Fruit fly (Drosophila melanogaster): ENCODE results near the gene CG32024.
A peak's percentile ranks its signal among the peaks of the same experiment; 100 is the strongest.

The CG32024 gene

DNA sequence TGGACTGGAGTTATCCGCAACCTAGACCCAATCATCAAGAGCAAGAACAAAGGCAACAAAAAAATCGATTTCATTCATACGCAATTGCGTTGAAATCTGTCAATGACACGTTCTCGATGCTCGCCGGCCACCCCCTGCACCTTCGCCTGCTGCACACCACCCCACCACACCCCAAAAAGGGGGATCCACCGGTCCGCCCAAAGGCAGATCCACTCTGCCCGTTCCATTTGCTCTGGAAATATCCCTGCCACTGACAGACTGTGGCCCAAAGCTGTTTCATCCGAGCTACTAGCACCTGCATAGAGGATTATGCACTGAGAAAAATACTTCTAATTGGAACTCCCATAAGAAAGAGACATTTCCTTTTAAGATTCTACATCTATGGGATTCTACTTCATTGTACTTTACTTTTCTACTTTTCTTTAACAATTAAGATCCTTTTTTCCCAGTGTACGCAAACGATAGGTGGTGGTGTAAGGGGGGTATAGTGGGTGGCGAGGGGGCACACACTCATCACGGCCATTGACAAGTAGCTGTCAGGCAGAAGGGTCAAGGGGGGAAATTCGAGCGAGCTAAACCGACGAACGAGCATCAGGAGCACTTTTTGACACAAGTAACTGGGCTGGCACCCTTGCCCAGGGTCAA is 16.5 kb downstream of the CG32024 start (continued):
- TF ChIP-seq salm (tag; optimal IDR thresholded peaks at IDR 0.05) (no peak), gem (tag; optimal IDR thresholded peaks at IDR 0.05) (peak; percentile 55), trem (tag; optimal IDR thresholded peaks at IDR 0.05) (peak; percentile 16), lola (GFP tag; optimal IDR thresholded peaks at IDR 0.05) (peak in 1 of 3 experiments; percentile 52), kay (GFP tag; optimal IDR thresholded peaks at IDR 0.05) (no peak), Scr (GFP tag; IDR thresholded peaks at IDR 0.05; ENCODE audit: partially characterized antibody) (no peak), jigr1 (GFP tag; IDR thresholded peaks at IDR 0.05) (no peak), CG2889 (GFP tag; IDR thresholded peaks at IDR 0.05) (0 out of 3 replicates have a peak, but pooled peaks have one; percentile 51), Adf1 (GFP tag; IDR thresholded peaks at IDR 0.05) (no peak), CG12744 (GFP tag; optimal IDR thresholded peaks at IDR 0.05) (no peak), oc (tag; optimal IDR thresholded peaks at IDR 0.05) (peak; percentile 15), CG7271 (tag; optimal IDR thresholded peaks at IDR 0.05) (no peak), CG7556 (GFP tag; optimal IDR thresholded peaks at IDR 0.05) (peak; percentile 45), CG9932 (GFP tag; IDR thresholded peaks at IDR 0.05) (0 out of 2 replicates have a peak, but pooled peaks have one; percentile 12), CG42726 (GFP tag; IDR thresholded peaks at IDR 0.05; ENCODE audit: partially characterized antibody) (no peak), Myb (GFP tag; optimal IDR thresholded peaks at IDR 0.05) (no peak), Blimp-1 (GFP tag; optimal IDR thresholded peaks at IDR 0.05) (peak; percentile 60), CG16863 (GFP tag; optimal IDR thresholded peaks at IDR 0.05) (no peak), inv (GFP tag; IDR thresholded peaks at IDR 0.05; ENCODE audit: partially characterized antibody) (no peak), CG14710 (tag; optimal IDR thresholded peaks at IDR 0.05) (peak; percentile 52), CG17568 (GFP tag; optimal IDR thresholded peaks at IDR 0.05) (no peak), zen2 (GFP tag; IDR thresholded peaks at IDR 0.05; ENCODE audit: partially characterized antibody) (no peak), crp (GFP tag; optimal IDR thresholded peaks at IDR 0.05) (no peak), CG6765 (GFP tag; optimal IDR thresholded peaks at IDR 0.05) (no peak), bab2 (GFP tag; optimal IDR thresholded peaks at IDR 0.05) (no peak), CG18476 (GFP tag; optimal IDR thresholded peaks at IDR 0.05) (peak; percentile 0), gcm2 (GFP tag; optimal IDR thresholded peaks at IDR 0.05) (no peak), Sox102F (GFP tag; optimal IDR thresholded peaks at IDR 0.05) (peak; percentile 56), Deaf1 (tag; optimal IDR thresholded peaks at IDR 0.05) (no peak), chinmo (GFP tag; IDR thresholded peaks at IDR 0.05; ENCODE audit: partially characterized antibody) (no peak), her (GFP tag; optimal IDR thresholded peaks at IDR 0.05) (no peak), Hr3 (GFP tag; optimal IDR thresholded peaks at IDR 0.05) (peak; percentile 44), hb (GFP tag; IDR thresholded peaks at IDR 0.05; ENCODE audit: partially characterized antibody) (no peak), CG3726 (GFP tag; IDR thresholded peaks at IDR 0.05) (no peak), NC2β (GFP tag; optimal IDR thresholded peaks at IDR 0.05) (peak; percentile 13), Spps (tag; optimal IDR thresholded peaks at IDR 0.05) (peak; percentile 37), CG7357 (GFP tag; IDR thresholded peaks at IDR 0.05) (peak; percentile 39; the same call in 1 of the 3 replicates), CG13624 (GFP tag; optimal IDR thresholded peaks at IDR 0.05) (no peak), Dfd (GFP tag; optimal IDR thresholded peaks at IDR 0.05) (no peak), unpg (GFP tag; optimal IDR thresholded peaks at IDR 0.05) (peak; percentile 35), CG4282 (GFP tag; optimal IDR thresholded peaks at IDR 0.05) (no peak), CG13296 (GFP tag; optimal IDR thresholded peaks at IDR 0.05) (no peak), CG14050 (GFP tag; IDR thresholded peaks at IDR 0.05) (no peak), Lpt (GFP tag; optimal IDR thresholded peaks at IDR 0.05) (no peak), NfI (GFP tag; optimal IDR thresholded peaks at IDR 0.05) (peak; percentile 38), CG10959 (GFP tag; IDR thresholded peaks at IDR 0.05) (peak; percentile 41; the same call in 1 of the 2 replicates), TFAM (GFP tag; optimal IDR thresholded peaks at IDR 0.05) (no peak), HLHmδ (GFP tag; optimal IDR thresholded peaks at IDR 0.05) (no peak), nerfin-2 (GFP tag; IDR thresholded peaks at IDR 0.05; ENCODE audit: partially characterized antibody) (no peak)

Data from whole organism, embryonic.